Worm (Caenorhabditis elegans): ENCODE measurements around the gene hmit-1.3.

DNA sequence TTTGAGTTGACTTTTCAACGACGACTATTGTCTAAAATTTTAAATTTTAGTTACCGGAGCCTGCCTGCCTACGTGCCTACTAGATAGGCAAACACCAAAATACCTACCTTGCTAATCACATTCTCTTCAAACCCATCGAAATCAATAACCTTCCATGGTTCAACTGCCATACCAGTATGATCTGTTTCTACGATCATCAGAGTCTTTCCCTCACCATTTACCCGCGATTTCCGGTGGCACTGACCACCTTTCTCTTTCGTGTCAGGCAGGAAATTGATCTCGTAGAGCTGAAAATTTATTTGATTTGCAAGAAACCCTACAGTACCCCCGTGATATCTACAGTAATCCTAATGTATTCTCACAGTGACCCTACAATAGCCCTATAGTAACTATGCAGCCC is 34.4 kb downstream of the hmit-1.3 start:
- TF ChIP-seq hmbx-1 (tag; optimal IDR thresholded peaks at IDR 0.05) (no peak), scrt-1 (GFP tag; IDR thresholded peaks at IDR 0.05) (no peak), ama-1 (optimal IDR thresholded peaks at IDR 0.05) (no peak), tbx-37 (GFP tag; conservative IDR thresholded peaks at IDR 0.05) (no peak), flt-1 (GFP tag; IDR thresholded peaks at IDR 0.05) (no peak), ceh-36 (tag; optimal IDR thresholded peaks at IDR 0.05) (no peak), sea-1 (GFP tag; conservative IDR thresholded peaks at IDR 0.05) (no peak), hmg-4 (GFP tag; optimal IDR thresholded peaks at IDR 0.05) (no peak), tra-4 (tag; optimal IDR thresholded peaks at IDR 0.05) (no peak), tbx-11 (GFP tag; IDR thresholded peaks at IDR 0.05) (no peak), pes-1 (GFP tag; IDR thresholded peaks at IDR 0.05) (no peak), F13C5.2 (tag; optimal IDR thresholded peaks at IDR 0.05) (no peak), ceh-13 (GFP tag; optimal IDR thresholded peaks at IDR 0.05) (no peak), B0310.2 (tag; optimal IDR thresholded peaks at IDR 0.05) (no peak)
